Worm (Caenorhabditis elegans): ENCODE data around the gene efn-3.
A peak's percentile ranks its signal among the peaks of the same experiment; 100 is the strongest.

Gene efn-3

ce11 chrX:13463793-13464192, 13.5 kb downstream of the efn-3 start, which contains the start of gene F02D10.2:
TSS of gene F02D10.2 (minus strand) at chrX:13463893.
- TF ChIP-seq hnd-1 (tag; optimal IDR thresholded peaks at IDR 0.05) (no peak), hmbx-1 (tag; optimal IDR thresholded peaks at IDR 0.05) (no peak), aly-1 (tag; optimal IDR thresholded peaks at IDR 0.05) (no peak), B0310.2 (tag; optimal IDR thresholded peaks at IDR 0.05) (no peak), ceh-13 (GFP tag; optimal IDR thresholded peaks at IDR 0.05) (no peak), flt-1 (GFP tag; IDR thresholded peaks at IDR 0.05) (no peak), F13C5.2 (tag; optimal IDR thresholded peaks at IDR 0.05) (no peak), hmg-4 (GFP tag; optimal IDR thresholded peaks at IDR 0.05) (no peak), sea-1 (GFP tag; conservative IDR thresholded peaks at IDR 0.05) (no peak), ets-7 (tag; optimal IDR thresholded peaks at IDR 0.05) (no peak), scrt-1 (GFP tag; IDR thresholded peaks at IDR 0.05) (no peak), tbx-11 (GFP tag; IDR thresholded peaks at IDR 0.05) (no peak), pes-1 (GFP tag; IDR thresholded peaks at IDR 0.05) (no peak), tbx-37 (GFP tag; conservative IDR thresholded peaks at IDR 0.05) (no peak), ceh-36 (tag; optimal IDR thresholded peaks at IDR 0.05) (no peak)

- no peak for TF ChIP-seq tra-4 (tag; optimal IDR thresholded peaks at IDR 0.05)
- no peak for TF ChIP-seq ama-1 (optimal IDR thresholded peaks at IDR 0.05)
- TF ChIP-seq pes-1 (GFP tag; IDR thresholded peaks at IDR 0.05), result no peak
- no peak for TF ChIP-seq hmbx-1 (tag; optimal IDR thresholded peaks at IDR 0.05)
- TF ChIP-seq scrt-1 (GFP tag; IDR thresholded peaks at IDR 0.05), result no peak
- no peak for TF ChIP-seq tbx-11 (GFP tag; IDR thresholded peaks at IDR 0.05)
- no peak for TF ChIP-seq ceh-13 (GFP tag; optimal IDR thresholded peaks at IDR 0.05)
- TF ChIP-seq hmg-4 (GFP tag; optimal IDR thresholded peaks at IDR 0.05), result no peak
- no peak for TF ChIP-seq ceh-36 (tag; optimal IDR thresholded peaks at IDR 0.05)
- TF ChIP-seq sea-1 (GFP tag; conservative IDR thresholded peaks at IDR 0.05), result no peak
- TF ChIP-seq B0310.2 (tag; optimal IDR thresholded peaks at IDR 0.05), result no peak
- TF ChIP-seq F13C5.2 (tag; optimal IDR thresholded peaks at IDR 0.05), result no peak
- no peak for TF ChIP-seq tbx-37 (GFP tag; conservative IDR thresholded peaks at IDR 0.05)
- TF ChIP-seq ets-7 (tag; optimal IDR thresholded peaks at IDR 0.05), result no peak
Measured at ce11 chrX:13462519-13462918, 14.7 kb downstream of the efn-3 start, which contains the start of gene F02D10.3. TSS of gene F02D10.3 (minus strand) at chrX:13462619.

ce11 chrX:13456442-13456841, 20.8 kb downstream of the efn-3 start, which contains the start of gene flr-1:
TSS of gene flr-1 (minus strand) at chrX:13456542.
- TF ChIP-seq hmg-4 (GFP tag; optimal IDR thresholded peaks at IDR 0.05), result no peak
- TF ChIP-seq tbx-11 (GFP tag; IDR thresholded peaks at IDR 0.05), result no peak
- no peak for TF ChIP-seq tbx-37 (GFP tag; conservative IDR thresholded peaks at IDR 0.05)
- TF ChIP-seq ceh-13 (GFP tag; optimal IDR thresholded peaks at IDR 0.05), result no peak
- TF ChIP-seq tra-4 (tag; optimal IDR thresholded peaks at IDR 0.05), result no peak
- no peak for TF ChIP-seq aly-1 (tag; optimal IDR thresholded peaks at IDR 0.05)
- no peak for TF ChIP-seq ets-7 (tag; optimal IDR thresholded peaks at IDR 0.05)
- TF ChIP-seq B0310.2 (tag; optimal IDR thresholded peaks at IDR 0.05), result no peak
- TF ChIP-seq scrt-1 (GFP tag; IDR thresholded peaks at IDR 0.05), result no peak
- no peak for TF ChIP-seq ama-1 (optimal IDR thresholded peaks at IDR 0.05)
- TF ChIP-seq hnd-1 (tag; optimal IDR thresholded peaks at IDR 0.05), result no peak
- no peak for TF ChIP-seq F13C5.2 (tag; optimal IDR thresholded peaks at IDR 0.05)
- no peak for TF ChIP-seq flt-1 (GFP tag; IDR thresholded peaks at IDR 0.05)
- no peak for TF ChIP-seq sea-1 (GFP tag; conservative IDR thresholded peaks at IDR 0.05)
- no peak for TF ChIP-seq ceh-36 (tag; optimal IDR thresholded peaks at IDR 0.05)
- TF ChIP-seq pes-1 (GFP tag; IDR thresholded peaks at IDR 0.05), result no peak
- TF ChIP-seq hmbx-1 (tag; optimal IDR thresholded peaks at IDR 0.05), result no peak

- TF ChIP-seq pes-1 (GFP tag; IDR thresholded peaks at IDR 0.05) (no peak), tbx-37 (GFP tag; conservative IDR thresholded peaks at IDR 0.05) (no peak), ceh-13 (GFP tag; optimal IDR thresholded peaks at IDR 0.05) (no peak), flt-1 (GFP tag; IDR thresholded peaks at IDR 0.05) (no peak), hnd-1 (tag; optimal IDR thresholded peaks at IDR 0.05) (no peak), ama-1 (optimal IDR thresholded peaks at IDR 0.05) (no peak), scrt-1 (GFP tag; IDR thresholded peaks at IDR 0.05) (no peak), ceh-36 (tag; optimal IDR thresholded peaks at IDR 0.05) (no peak), B0310.2 (tag; optimal IDR thresholded peaks at IDR 0.05) (no peak), hmg-4 (GFP tag; optimal IDR thresholded peaks at IDR 0.05) (no peak), aly-1 (tag; optimal IDR thresholded peaks at IDR 0.05) (no peak), ets-7 (tag; optimal IDR thresholded peaks at IDR 0.05) (no peak), tra-4 (tag; optimal IDR thresholded peaks at IDR 0.05) (no peak), tbx-11 (GFP tag; IDR thresholded peaks at IDR 0.05) (no peak), F13C5.2 (tag; optimal IDR thresholded peaks at IDR 0.05) (no peak), sea-1 (GFP tag; conservative IDR thresholded peaks at IDR 0.05) (no peak), hmbx-1 (tag; optimal IDR thresholded peaks at IDR 0.05) (no peak)
Measured at ce11 chrX:13451578-13451977, 25.7 kb downstream of the efn-3 start, which contains the start of gene F02D10.6. TSS of gene F02D10.6 (minus strand) at chrX:13451678.

- TF ChIP-seq ets-7 (tag; optimal IDR thresholded peaks at IDR 0.05) (peak; percentile 13), pes-1 (GFP tag; IDR thresholded peaks at IDR 0.05) (peak; percentile 85), F13C5.2 (tag; optimal IDR thresholded peaks at IDR 0.05) (peak; percentile 84), tbx-11 (GFP tag; IDR thresholded peaks at IDR 0.05) (0 out of 2 replicates have a peak, but pooled peaks have one; percentile 61), sea-1 (GFP tag; conservative IDR thresholded peaks at IDR 0.05) (0 out of 2 replicates have a peak, but pooled peaks have one; percentile 41), hmbx-1 (tag; optimal IDR thresholded peaks at IDR 0.05) (peak; percentile 23), scrt-1 (GFP tag; IDR thresholded peaks at IDR 0.05) (peak; percentile 75), aly-1 (tag; optimal IDR thresholded peaks at IDR 0.05) (peak; percentile 79), tbx-37 (GFP tag; conservative IDR thresholded peaks at IDR 0.05) (peak; percentile 55), ceh-13 (GFP tag; optimal IDR thresholded peaks at IDR 0.05) (peak; percentile 64), ceh-36 (tag; optimal IDR thresholded peaks at IDR 0.05) (peak; percentile 76), hnd-1 (tag; optimal IDR thresholded peaks at IDR 0.05) (peak; percentile 48)
Measured at ce11 chrX:13448665-13449099, 28.6 kb downstream of the efn-3 start.

- no peak for TF ChIP-seq pes-1 (GFP tag; IDR thresholded peaks at IDR 0.05)
- no peak for TF ChIP-seq F13C5.2 (tag; optimal IDR thresholded peaks at IDR 0.05)
- no peak for TF ChIP-seq B0310.2 (tag; optimal IDR thresholded peaks at IDR 0.05)
- no peak for TF ChIP-seq ets-7 (tag; optimal IDR thresholded peaks at IDR 0.05)
- no peak for TF ChIP-seq hmg-4 (GFP tag; optimal IDR thresholded peaks at IDR 0.05)
- no peak for TF ChIP-seq sea-1 (GFP tag; conservative IDR thresholded peaks at IDR 0.05)
- no peak for TF ChIP-seq tra-4 (tag; optimal IDR thresholded peaks at IDR 0.05)
Measured at ce11 chrX:13446418-13446817, 30.8 kb downstream of the efn-3 start, which contains the start of gene set-8. TSS of gene set-8 (plus strand) at chrX:13446718.

ce11 chrX:13444267-13444666, 33.0 kb downstream of the efn-3 start:
- no peak for TF ChIP-seq hmg-4 (GFP tag; optimal IDR thresholded peaks at IDR 0.05)
- TF ChIP-seq B0310.2 (tag; optimal IDR thresholded peaks at IDR 0.05), result no peak
- TF ChIP-seq hmbx-1 (tag; optimal IDR thresholded peaks at IDR 0.05), result no peak
- no peak for TF ChIP-seq pes-1 (GFP tag; IDR thresholded peaks at IDR 0.05)
- TF ChIP-seq aly-1 (tag; optimal IDR thresholded peaks at IDR 0.05), result no peak
- no peak for TF ChIP-seq tbx-37 (GFP tag; conservative IDR thresholded peaks at IDR 0.05)
- TF ChIP-seq flt-1 (GFP tag; IDR thresholded peaks at IDR 0.05), result no peak
- TF ChIP-seq tbx-11 (GFP tag; IDR thresholded peaks at IDR 0.05), result no peak
- TF ChIP-seq tra-4 (tag; optimal IDR thresholded peaks at IDR 0.05), result no peak
- TF ChIP-seq ama-1 (optimal IDR thresholded peaks at IDR 0.05), result no peak
- no peak for TF ChIP-seq ceh-36 (tag; optimal IDR thresholded peaks at IDR 0.05)
- TF ChIP-seq sea-1 (GFP tag; conservative IDR thresholded peaks at IDR 0.05), result no peak
- TF ChIP-seq ceh-13 (GFP tag; optimal IDR thresholded peaks at IDR 0.05), result no peak
- no peak for TF ChIP-seq scrt-1 (GFP tag; IDR thresholded peaks at IDR 0.05)
- no peak for TF ChIP-seq F13C5.2 (tag; optimal IDR thresholded peaks at IDR 0.05)
- no peak for TF ChIP-seq hnd-1 (tag; optimal IDR thresholded peaks at IDR 0.05)
- no peak for TF ChIP-seq ets-7 (tag; optimal IDR thresholded peaks at IDR 0.05)
